Worm (Caenorhabditis elegans) whole organism, L1 larva: ENCODE measurements around the gene F13E9.12.
A peak's percentile ranks its signal among the peaks of the same experiment; 100 is the strongest.

Experiments
- C04F5.9 ChIP-seq: sonication (generic microtip); optimal IDR thresholded peaks from 2 replicates; lab custom pipeline; 2016; ENCODE audit warnings: missing genetic modification characterization, missing compliant biosample characterization
- C16A3.4 ChIP-seq: fragments of 150-350 bp; optimal IDR thresholded peaks from 2 replicates; lab custom pipeline; 2014; ENCODE audit warnings: missing biosample characterization, missing genetic modification characterization
- C34B4.2 ChIP-seq: sonication (generic microtip); optimal IDR thresholded peaks from 2 replicates; lab custom pipeline; 2017; ENCODE audit warnings: mild to moderate bottlenecking, missing genetic modification characterization, missing compliant biosample characterization
- aha-1 ChIP-seq: fragments of 150-350 bp; optimal IDR thresholded peaks from 2 replicates; lab custom pipeline; 2014; ENCODE audit warnings: missing biosample characterization, missing genetic modification characterization
- alr-1 ChIP-seq: fragments of 200-800 bp; sonication (Bioruptor generic); optimal IDR thresholded peaks from 2 replicates; lab custom pipeline; 2018; ENCODE audit warnings: borderline replicate concordance, mild to moderate bottlenecking, missing genetic modification characterization, missing compliant biosample characterization
- aly-2 ChIP-seq: fragments of 150-350 bp; optimal IDR thresholded peaks from 2 replicates; lab custom pipeline; 2014; ENCODE audit warnings: missing biosample characterization, missing genetic modification characterization
- blmp-1 ChIP-seq: fragments of 150-350 bp; optimal IDR thresholded peaks from 2 replicates; lab custom pipeline; 2014; ENCODE audit warnings: missing biosample characterization, missing genetic modification characterization
- ceh-8 ChIP-seq: fragments of 200-800 bp; sonication (Bioruptor generic); optimal IDR thresholded peaks from 2 replicates; lab custom pipeline; 2018; ENCODE audit warnings: mild to moderate bottlenecking, missing genetic modification characterization, moderate library complexity, missing compliant biosample characterization
- ceh-82 ChIP-seq, 3 experiments: fragments of 150-350 bp in 1 of 3; sonication (generic microtip) in 2 of 3; optimal IDR thresholded peaks; 2 replicates each; lab custom pipeline; 2014 to 2017; ENCODE audit warnings: missing biosample characterization in 3 of 3, missing genetic modification characterization in 3 of 3
- ceh-88 ChIP-seq: fragments of 200-800 bp; sonication (Bioruptor generic); IDR thresholded peaks from 2 replicates; pipeline ENCODE4 v1.3.6; 2022; ENCODE audit warnings: missing genetic modification characterization, missing compliant biosample characterization
- ceh-90 ChIP-seq: sonication (generic microtip); optimal IDR thresholded peaks from 2 replicates; lab custom pipeline; 2016; ENCODE audit warnings: missing genetic modification characterization, missing compliant biosample characterization
- dpl-1 ChIP-seq, 3 experiments: fragments of 150-350 bp in 2 of 3; sonication (generic microtip) in 1 of 3; optimal IDR thresholded peaks; 2 replicates each; lab custom pipeline; 2014 to 2017; ENCODE audit warnings: missing biosample characterization in 3 of 3, missing genetic modification characterization in 3 of 3, missing genetic modification reagents in 3 of 3
- efl-1 ChIP-seq, 4 experiments: fragments of 150-350 bp; optimal IDR thresholded peaks in 3 of 4; peaks in 1 of 4; 1 replicate in 1 of 4; 2 replicates in 3 of 4; lab custom pipeline; 2014; ENCODE audit warnings: missing biosample characterization in 2 of 4, missing genetic modification characterization in 2 of 4, missing genetic modification reagents in 2 of 4
- efl-3 ChIP-seq: fragments of 200-800 bp; sonication (Bioruptor generic); optimal IDR thresholded peaks from 2 replicates; lab custom pipeline; 2018; ENCODE audit warnings: mild to moderate bottlenecking, missing genetic modification characterization, missing compliant biosample characterization
- egl-27 ChIP-seq, 2 experiments: fragments of 150-350 bp in 1 of 2; sonication (generic microtip); optimal IDR thresholded peaks; 3 replicates each; lab custom pipeline; 2017 to 2018; ENCODE audit warnings: missing biosample characterization in 2 of 2, missing genetic modification characterization in 2 of 2, missing genetic modification reagents in 2 of 2
- elt-3 ChIP-seq, 6 experiments: fragments of 150-350 bp in 1 of 6; sonication (generic microtip); optimal IDR thresholded peaks; 2 replicates each; lab custom pipeline; 2017 to 2018; ENCODE audit warnings: missing biosample characterization in 6 of 6, missing genetic modification characterization in 6 of 6, inconsistent platforms in 1 of 6
- hpl-2 ChIP-seq: fragments of 150-350 bp; optimal IDR thresholded peaks from 2 replicates; lab custom pipeline; 2014; ENCODE audit warnings: missing biosample characterization, missing genetic modification reagents, missing genetic modification characterization
- lin-14 ChIP-seq: fragments of 200-800 bp; sonication (Bioruptor generic); optimal IDR thresholded peaks from 2 replicates; lab custom pipeline; 2018; ENCODE audit warnings: mild to moderate bottlenecking, missing genetic modification characterization, moderate library complexity, missing compliant biosample characterization
- lin-35 ChIP-seq, 2 experiments: fragments of 150-350 bp; optimal IDR thresholded peaks; 2 replicates each; lab custom pipeline; 2014; ENCODE audit warnings: missing biosample characterization in 2 of 2, missing genetic modification characterization in 2 of 2, missing genetic modification reagents in 2 of 2
- lir-3 ChIP-seq: sonication (generic microtip); optimal IDR thresholded peaks from 2 replicates; lab custom pipeline; 2016; ENCODE audit warnings: mild to moderate bottlenecking, missing genetic modification characterization, moderate library complexity, missing compliant biosample characterization; ENCODE audit not compliant: poor library complexity
- lsy-2 ChIP-seq, 2 experiments: fragments of 150-350 bp; optimal IDR thresholded peaks; 2 replicates each; lab custom pipeline; 2014; ENCODE audit warnings: missing biosample characterization in 2 of 2, missing genetic modification characterization in 2 of 2
- mdl-1 ChIP-seq, 2 experiments: fragments of 150-350 bp; optimal IDR thresholded peaks; 2 replicates each; lab custom pipeline; 2014 to 2017; ENCODE audit warnings: missing biosample characterization in 2 of 2, missing genetic modification characterization in 2 of 2, inconsistent platforms in 1 of 2
- mef-2 ChIP-seq: fragments of 150-350 bp; optimal IDR thresholded peaks from 2 replicates; lab custom pipeline; 2014; ENCODE audit warnings: missing biosample characterization, missing genetic modification characterization
- mep-1 ChIP-seq: fragments of 150-350 bp; optimal IDR thresholded peaks from 2 replicates; lab custom pipeline; 2014; ENCODE audit warnings: missing biosample characterization, missing genetic modification characterization
- nhr-11 ChIP-seq: fragments of 150-350 bp; optimal IDR thresholded peaks from 2 replicates; lab custom pipeline; 2014; ENCODE audit warnings: missing biosample characterization, missing genetic modification characterization
- nhr-237 ChIP-seq: fragments of 150-350 bp; optimal IDR thresholded peaks from 2 replicates; lab custom pipeline; 2014; ENCODE audit warnings: missing biosample characterization, missing genetic modification characterization
- nhr-28 ChIP-seq: fragments of 150-350 bp; optimal IDR thresholded peaks from 2 replicates; lab custom pipeline; 2014; ENCODE audit warnings: missing biosample characterization, missing genetic modification characterization
- nhr-47 ChIP-seq: sonication (generic microtip); optimal IDR thresholded peaks from 2 replicates; lab custom pipeline; 2016; ENCODE audit warnings: mild to moderate bottlenecking, missing genetic modification characterization, moderate library complexity, missing compliant biosample characterization
- nhr-90 ChIP-seq: sonication (generic microtip); optimal IDR thresholded peaks from 2 replicates; lab custom pipeline; 2016; ENCODE audit warnings: mild to moderate bottlenecking, missing genetic modification characterization, missing compliant biosample characterization; ENCODE audit not compliant: poor library complexity
- skn-1 ChIP-seq: fragments of 150-350 bp; optimal IDR thresholded peaks from 2 replicates; lab custom pipeline; 2014; ENCODE audit warnings: missing biosample characterization, missing genetic modification characterization
- snpc-4 ChIP-seq: fragments of 150-350 bp; optimal IDR thresholded peaks from 2 replicates; lab custom pipeline; 2014; ENCODE audit warnings: missing biosample characterization, missing genetic modification characterization
- snu-23 ChIP-seq: sonication (generic microtip); optimal IDR thresholded peaks from 2 replicates; lab custom pipeline; 2016; ENCODE audit warnings: missing genetic modification characterization, missing compliant biosample characterization
- sox-4 ChIP-seq: sonication (generic microtip); optimal IDR thresholded peaks from 2 replicates; lab custom pipeline; 2016; ENCODE audit warnings: missing genetic modification characterization, missing compliant biosample characterization
- tlp-1 ChIP-seq: fragments of 150-350 bp; optimal IDR thresholded peaks from 2 replicates; lab custom pipeline; 2014; ENCODE audit warnings: missing biosample characterization, missing genetic modification characterization
- unc-130 ChIP-seq: fragments of 150-350 bp; optimal IDR thresholded peaks from 2 replicates; lab custom pipeline; 2017; ENCODE audit warnings: missing biosample characterization, missing genetic modification characterization, inconsistent platforms
- unc-62 ChIP-seq: fragments of 150-350 bp; optimal IDR thresholded peaks from 2 replicates; lab custom pipeline; 2014; ENCODE audit warnings: missing biosample characterization, missing genetic modification reagents, missing genetic modification characterization
- unc-86 ChIP-seq: sonication (generic microtip); optimal IDR thresholded peaks from 2 replicates; lab custom pipeline; 2016; ENCODE audit warnings: missing genetic modification characterization, missing compliant biosample characterization
- unc-98 ChIP-seq: fragments of 200-800 bp; sonication (Bioruptor generic); IDR thresholded peaks from 2 replicates; pipeline ENCODE4 v1.3.6; 2022; ENCODE audit warnings: missing genetic modification characterization, missing compliant biosample characterization
- xbp-1 ChIP-seq: sonication (generic microtip); optimal IDR thresholded peaks from 2 replicates; lab custom pipeline; 2016; ENCODE audit warnings: missing genetic modification characterization, missing compliant biosample characterization

The F13E9.12 gene

DNA sequence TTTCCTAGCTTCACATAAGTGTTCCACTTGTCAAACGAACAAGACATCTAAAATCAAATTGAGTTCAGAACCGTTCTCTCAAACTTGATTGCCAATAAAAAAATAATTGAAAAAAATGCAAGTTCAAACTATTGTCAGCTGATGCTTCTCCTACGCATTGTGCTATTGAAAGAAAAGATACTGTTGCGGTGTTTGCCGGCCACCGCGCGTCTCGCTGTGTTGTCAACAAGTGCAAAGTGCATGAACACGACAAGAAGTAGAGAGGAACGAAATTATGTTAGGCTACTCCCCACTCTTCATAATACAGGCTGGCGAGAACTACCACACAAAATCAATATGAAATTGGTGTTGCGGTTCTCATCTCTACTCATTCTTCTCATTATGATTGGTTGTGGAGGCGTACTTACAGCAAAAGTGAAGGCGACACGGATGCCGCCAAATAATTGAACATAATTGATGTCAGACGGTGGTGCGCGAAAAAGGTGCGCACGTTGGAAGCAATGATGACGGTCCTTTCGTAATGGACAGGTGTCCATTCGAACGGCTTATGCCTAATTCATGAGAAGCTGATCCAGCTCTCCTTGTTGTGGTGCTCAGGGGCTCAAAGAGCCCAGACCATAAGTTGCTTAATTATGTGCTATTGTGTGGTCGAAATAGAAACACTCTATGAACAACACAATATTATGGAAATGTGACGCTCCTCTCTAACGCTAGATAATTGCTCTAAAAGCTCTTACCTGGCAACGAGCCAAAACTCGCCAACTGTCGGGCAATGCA, 6.9 kb downstream of the F13E9.12 start:
- TF ChIP-seq tlp-1 (no peak), sox-4 (tag; lab: Kevin White, UChicago) (no peak), efl-1 (optimal IDR thresholded peaks at IDR 0.05; lab: Kevin White, UChicago) (no peak), efl-1 (GFP tag; optimal IDR thresholded peaks at IDR 0.05 in 1 of 2; lab: Kevin White, UChicago) (peak in 1 of 2 experiments; percentile 59), unc-62 (GFP tag; lab: Kevin White, UChicago) (no peak), mef-2 (tag; lab: Kevin White, UChicago) (no peak), unc-130 (tag; lab: Kevin White, UChicago) (no peak), efl-3 (GFP tag; lab: Kevin White, UChicago) (no peak), nhr-11 (no peak)

DNA sequence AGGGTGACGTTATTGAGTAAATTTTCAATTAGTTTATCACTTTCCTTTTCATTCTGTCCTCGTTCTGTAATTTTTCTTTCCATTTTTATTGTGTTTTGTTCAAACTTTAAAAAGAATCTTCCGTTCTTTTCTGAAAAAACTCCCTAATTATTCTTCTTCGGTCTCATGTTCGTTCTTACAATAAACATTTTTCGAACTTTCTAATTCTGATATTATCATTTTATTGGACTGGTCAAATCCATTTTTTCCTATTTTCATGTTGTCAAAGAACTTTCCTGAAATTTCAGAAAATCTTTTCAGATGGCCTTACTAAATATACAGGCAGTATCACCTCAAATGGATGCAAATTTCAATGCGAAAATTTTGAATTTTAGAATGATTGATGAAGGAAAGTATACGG, 10.4 kb downstream of the F13E9.12 start, which contains the start of gene nish-1:
nish-1 (plus strand) TSS at position 301 of the 400 bp plus-strand sequence.
- TF ChIP-seq lsy-2 (tag; optimal IDR thresholded peaks at IDR 0.05; lab: Kevin White, UChicago) (no peak), sox-4 (tag; lab: Kevin White, UChicago) (no peak), unc-98 (no peak), lir-3 (no peak), mep-1 (tag; lab: Kevin White, UChicago) (no peak), unc-86 (tag; lab: Kevin White, UChicago) (no peak), ceh-90 (tag; lab: Kevin White, UChicago) (no peak), alr-1 (tag; lab: Kevin White, UChicago) (no peak), aha-1 (tag; lab: Kevin White, UChicago) (no peak), hpl-2 (GFP tag; lab: Kevin White, UChicago) (no peak), snu-23 (GFP tag; lab: Kevin White, UChicago) (no peak), elt-3 (tag; optimal IDR thresholded peaks at IDR 0.05; lab: Kevin White, UChicago) (no peak), xbp-1 (tag; lab: Kevin White, UChicago) (no peak), snpc-4 (tag; lab: Kevin White, UChicago) (no peak), ceh-82 (tag; optimal IDR thresholded peaks at IDR 0.05; lab: Kevin White, UChicago) (no peak), tlp-1 (no peak), nhr-47 (tag; lab: Kevin White, UChicago) (no peak), C34B4.2 (tag; lab: Kevin White, UChicago) (no peak), egl-27 (tag; optimal IDR thresholded peaks at IDR 0.05; lab: Kevin White, UChicago) (no peak), efl-1 (optimal IDR thresholded peaks at IDR 0.05; lab: Kevin White, UChicago) (no peak), efl-1 (GFP tag; optimal IDR thresholded peaks at IDR 0.05 in 1 of 2; lab: Kevin White, UChicago) (no peak)
- TF ChIP-seq, all 84 proteins: peak for 0

DNA sequence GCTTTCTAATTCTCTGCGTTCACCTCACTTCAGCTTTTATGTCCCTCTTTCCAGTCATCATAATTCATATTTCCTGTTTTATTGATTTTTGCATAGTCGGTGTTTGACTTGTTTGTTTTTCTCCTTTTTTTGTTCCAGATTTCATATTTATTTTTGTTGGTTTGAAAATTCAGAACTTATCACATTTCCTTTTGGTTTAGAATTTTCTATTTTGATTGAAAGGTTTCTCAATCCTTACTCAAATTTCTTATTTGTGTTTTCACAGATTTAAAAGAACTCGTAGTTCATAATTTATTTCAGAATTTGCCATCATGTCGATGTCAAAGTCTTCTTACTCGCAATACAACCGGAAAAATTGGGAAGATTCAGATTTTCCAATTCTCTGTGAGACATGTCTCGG, 13.3 kb downstream of the F13E9.12 start, which contains the start of gene rbm-22:
rbm-22 (plus strand) TSS at position 301 of the 400 bp plus-strand sequence.
- TF ChIP-seq aly-2 (tag; lab: Kevin White, UChicago): no peak
- TF ChIP-seq efl-1 (optimal IDR thresholded peaks at IDR 0.05; lab: Kevin White, UChicago): no peak
- peak in 1 of 2 experiments; percentile 41 for TF ChIP-seq efl-1 (GFP tag; optimal IDR thresholded peaks at IDR 0.05 in 1 of 2; lab: Kevin White, UChicago)
- no peak for TF ChIP-seq ceh-8 (GFP tag; lab: Kevin White, UChicago)

DNA sequence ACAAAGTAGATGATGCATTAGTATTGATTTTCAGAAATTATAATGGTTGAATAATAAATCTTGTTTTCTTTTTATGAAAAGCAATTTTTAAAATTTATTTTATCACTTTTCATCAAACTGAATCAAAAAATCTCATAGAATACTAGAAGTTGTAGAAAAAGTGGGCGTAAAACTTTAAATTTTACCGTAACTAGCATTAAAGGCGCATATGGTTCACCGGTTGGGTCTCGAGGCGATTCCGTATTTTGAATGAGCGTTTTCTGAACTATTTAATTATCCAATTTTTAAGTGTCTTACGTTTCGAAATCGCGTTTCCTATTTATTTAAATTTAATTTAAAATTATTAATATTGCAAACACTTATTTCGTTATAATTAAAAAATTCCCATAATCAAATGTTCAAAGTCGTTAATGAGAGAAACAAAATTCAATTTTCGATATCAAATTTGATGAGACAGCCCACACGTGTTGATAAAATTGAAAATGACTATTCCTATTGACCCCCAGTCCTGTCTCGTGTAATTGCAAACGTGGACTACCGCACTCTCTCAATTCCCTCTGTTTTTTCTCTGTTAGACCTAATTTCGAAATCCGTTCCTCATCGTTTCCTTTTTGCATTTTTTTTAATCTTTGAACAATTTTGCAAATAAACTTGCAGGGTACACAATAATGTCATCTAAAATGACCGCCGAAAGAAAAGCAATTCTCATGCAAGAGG, 16.0 kb downstream of the F13E9.12 start, which contains the start of the genes T11G6.2 and hars-1:
T11G6.2 (minus strand) TSS at position 197 of the 717 bp plus-strand sequence.
hars-1 (plus strand) TSS at position 658 of the 717 bp plus-strand sequence.
- TF ChIP-seq nhr-47 (tag; lab: Kevin White, UChicago): no peak
- no peak for TF ChIP-seq ceh-8 (GFP tag; lab: Kevin White, UChicago)
- TF ChIP-seq lsy-2 (tag; optimal IDR thresholded peaks at IDR 0.05; lab: Kevin White, UChicago): peak in 1 of 2 experiments; percentile 52
- TF ChIP-seq alr-1 (tag; lab: Kevin White, UChicago): no peak
- no peak for TF ChIP-seq ceh-88
- TF ChIP-seq nhr-90 (tag; lab: Kevin White, UChicago): no peak
- peak; percentile 24 to 58 for TF ChIP-seq lin-35 (GFP tag; optimal IDR thresholded peaks at IDR 0.05; lab: Kevin White, UChicago)
- peak in 1 of 2 experiments; percentile 34 for TF ChIP-seq efl-1 (optimal IDR thresholded peaks at IDR 0.05; lab: Kevin White, UChicago)
- peak in 1 of 2 experiments; percentile 22 for TF ChIP-seq efl-1 (GFP tag; optimal IDR thresholded peaks at IDR 0.05 in 1 of 2; lab: Kevin White, UChicago)
- TF ChIP-seq mdl-1 (tag; optimal IDR thresholded peaks at IDR 0.05; lab: Kevin White, UChicago): peak in 1 of 2 experiments; percentile 61
- no peak for TF ChIP-seq nhr-28 (tag; lab: Kevin White, UChicago)
- peak; percentile 56 for TF ChIP-seq lin-14 (GFP tag; lab: Kevin White, UChicago)
- TF ChIP-seq nhr-11: no peak
- peak; percentile 29 for TF ChIP-seq snu-23 (GFP tag; lab: Kevin White, UChicago)
- peak; percentile 2 for TF ChIP-seq mep-1 (tag; lab: Kevin White, UChicago)
- TF ChIP-seq blmp-1 (tag; lab: Kevin White, UChicago): peak; percentile 43
- peak; percentile 55 for TF ChIP-seq skn-1 (tag; lab: Kevin White, UChicago)
- TF ChIP-seq C16A3.4 (tag; lab: Kevin White, UChicago): peak; percentile 37
- TF ChIP-seq C04F5.9 (tag; lab: Kevin White, UChicago): no peak
- peak in 1 of 6 experiments; percentile 41 for TF ChIP-seq elt-3 (tag; optimal IDR thresholded peaks at IDR 0.05; lab: Kevin White, UChicago)
- TF ChIP-seq dpl-1 (GFP tag; optimal IDR thresholded peaks at IDR 0.05; lab: Kevin White, UChicago): peak; percentile 8 to 32 (median 13)
- no peak for TF ChIP-seq nhr-237 (tag; lab: Kevin White, UChicago)
